Worm (Caenorhabditis elegans) whole organism, late embryonic: Measurements from ENCODE around the gene F43D2.7.

Experiments
- T23F11.4 ChIP-seq: fragments of 200-800 bp; sonication (Bioruptor generic); optimal IDR thresholded peaks from 2 replicates; lab custom pipeline; 2018; ENCODE audit warnings: mild to moderate bottlenecking, missing genetic modification characterization, missing compliant biosample characterization
- ama-1 ChIP-seq: fragments of 150-350 bp; optimal IDR thresholded peaks from 2 replicates; lab custom pipeline; 2014
- ceh-24 ChIP-seq: sonication (generic microtip); optimal IDR thresholded peaks from 2 replicates; lab custom pipeline; 2016; ENCODE audit warnings: mild to moderate bottlenecking, missing genetic modification characterization, missing compliant biosample characterization
- che-1 ChIP-seq: sonication (generic microtip); optimal IDR thresholded peaks from 2 replicates; lab custom pipeline; 2016; ENCODE audit warnings: mild to moderate bottlenecking, missing genetic modification characterization, missing compliant biosample characterization
- dmd-4 ChIP-seq: sonication (generic microtip); optimal IDR thresholded peaks from 2 replicates; lab custom pipeline; 2016; ENCODE audit warnings: borderline replicate concordance, missing genetic modification characterization, missing compliant biosample characterization
- dve-1 ChIP-seq: sonication (generic microtip); optimal IDR thresholded peaks from 2 replicates; lab custom pipeline; 2017; ENCODE audit warnings: antibody characterized with exemption, mild to moderate bottlenecking, missing genetic modification characterization, missing compliant biosample characterization
- ets-4 ChIP-seq: sonication (generic microtip); optimal IDR thresholded peaks from 2 replicates; lab custom pipeline; 2016; ENCODE audit warnings: missing genetic modification characterization, missing compliant biosample characterization
- fkh-10 ChIP-seq: fragments of 150-350 bp; optimal IDR thresholded peaks from 2 replicates; lab custom pipeline; 2014; ENCODE audit warnings: missing biosample characterization, missing genetic modification reagents, missing genetic modification characterization
- pha-4 ChIP-seq: fragments of 150-350 bp; optimal IDR thresholded peaks from 2 replicates; lab custom pipeline; 2018; ENCODE audit warnings: missing biosample characterization, missing genetic modification reagents, missing genetic modification characterization
- sdc-2 ChIP-seq: sonication (generic microtip); optimal IDR thresholded peaks from 2 replicates; lab custom pipeline; 2016; ENCODE audit warnings: missing genotype, missing genetic modification characterization, missing compliant biosample characterization
- sox-2 ChIP-seq: fragments of 200-800 bp; sonication (Bioruptor generic); IDR thresholded peaks from 2 replicates; pipeline ENCODE4 v1.3.6; 2022; ENCODE audit warnings: missing genetic modification reagents, missing genetic modification characterization, missing compliant biosample characterization
- syd-9 ChIP-seq: sonication (generic microtip); optimal IDR thresholded peaks from 2 replicates; lab custom pipeline; 2016; ENCODE audit warnings: mild to moderate bottlenecking, missing genetic modification characterization, moderate library complexity, missing compliant biosample characterization
- unc-86 ChIP-seq: sonication (generic microtip); optimal IDR thresholded peaks from 2 replicates; lab custom pipeline; 2016; ENCODE audit warnings: missing genetic modification characterization, missing compliant biosample characterization

ce11 chrV:14631588-14631987 lies 8.4 kb downstream of the F43D2.7 start, which contains the start of gene F43D2.3:
- TF ChIP-seq ceh-24 (tag; lab: Kevin White, UChicago) (no peak), ama-1 (lab: Kevin White, UChicago) (no peak), ets-4 (no peak), che-1 (tag; lab: Kevin White, UChicago) (no peak), pha-4 (no peak), unc-86 (tag; lab: Kevin White, UChicago) (no peak), dve-1 (tag; lab: Kevin White, UChicago) (no peak), T23F11.4 (GFP tag; lab: Kevin White, UChicago) (no peak), fkh-10 (GFP tag; lab: Kevin White, UChicago) (no peak), sdc-2 (tag; lab: Kevin White, UChicago) (no peak), syd-9 (tag; lab: Kevin White, UChicago) (no peak), sox-2 (no peak), dmd-4 (no peak)
